Worm (Caenorhabditis elegans) whole organism, mixed stage, embryonic: ENCODE results near the gene ptd-2.

Experiments
- M03D4.4 ChIP-seq: sonication (generic microtip); optimal IDR thresholded peaks from 2 replicates; lab custom pipeline; 2017; ENCODE audit warnings: mild to moderate bottlenecking, missing genetic modification characterization, missing compliant biosample characterization
- bed-3 ChIP-seq: fragments of 200-800 bp; sonication (Bioruptor generic); optimal IDR thresholded peaks from 3 replicates; lab custom pipeline; 2018; ENCODE audit warnings: mild to moderate bottlenecking, missing genetic modification characterization, moderate library complexity, missing compliant biosample characterization
- blmp-1 ChIP-seq: fragments of 150-350 bp; optimal IDR thresholded peaks from 2 replicates; lab custom pipeline; 2014; ENCODE audit warnings: missing biosample characterization, missing genetic modification characterization
- ceh-39 ChIP-seq: fragments of 150-350 bp; optimal IDR thresholded peaks from 2 replicates; lab custom pipeline; 2014; ENCODE audit warnings: missing biosample characterization, missing genetic modification characterization
- ceh-43 ChIP-seq: fragments of 200-800 bp; sonication (Bioruptor generic); optimal IDR thresholded peaks from 2 replicates; lab custom pipeline; 2018; ENCODE audit warnings: mild to moderate bottlenecking, missing genetic modification characterization, moderate library complexity, missing compliant biosample characterization
- ceh-83 ChIP-seq: fragments of 200-800 bp; sonication (Bioruptor generic); optimal IDR thresholded peaks from 2 replicates; lab custom pipeline; 2018; ENCODE audit warnings: mild to moderate bottlenecking, missing genetic modification characterization, missing compliant biosample characterization
- ces-1 ChIP-seq: fragments of 150-350 bp; optimal IDR thresholded peaks from 2 replicates; lab custom pipeline; 2014; ENCODE audit warnings: missing biosample characterization, missing genetic modification reagents, missing genetic modification characterization
- cnd-1 ChIP-seq: fragments of 200-800 bp; sonication (Bioruptor generic); optimal IDR thresholded peaks from 2 replicates; lab custom pipeline; 2018; ENCODE audit warnings: mild to moderate bottlenecking, missing genetic modification characterization, missing compliant biosample characterization
- drap-1 ChIP-seq: fragments of 200-800 bp; sonication (Bioruptor generic); optimal IDR thresholded peaks from 3 replicates; lab custom pipeline; 2018; ENCODE audit warnings: mild to moderate bottlenecking, missing genetic modification characterization, missing compliant biosample characterization
- elt-1 ChIP-seq: sonication (generic microtip); optimal IDR thresholded peaks from 2 replicates; lab custom pipeline; 2017; ENCODE audit warnings: missing genetic modification characterization, mild to moderate bottlenecking, missing compliant biosample characterization, antibody characterized with exemption, moderate library complexity, borderline replicate concordance; ENCODE audit not compliant: insufficient read depth
- elt-3 ChIP-seq: fragments of 150-350 bp; optimal IDR thresholded peaks from 2 replicates; lab custom pipeline; 2014; ENCODE audit warnings: missing biosample characterization, missing genetic modification characterization
- flh-1 ChIP-seq: fragments of 200-800 bp; sonication (Bioruptor generic); optimal IDR thresholded peaks from 2 replicates; lab custom pipeline; 2018; ENCODE audit warnings: mild to moderate bottlenecking, missing genetic modification characterization, moderate library complexity, missing compliant biosample characterization
- ham-2 ChIP-seq: fragments of 200-800 bp; sonication (Bioruptor generic); optimal IDR thresholded peaks from 2 replicates; lab custom pipeline; 2018; ENCODE audit warnings: mild to moderate bottlenecking, missing genetic modification characterization, missing compliant biosample characterization
- hlh-1 ChIP-seq: fragments of 150-350 bp; optimal IDR thresholded peaks from 2 replicates; lab custom pipeline; 2014; ENCODE audit warnings: missing biosample characterization, missing genetic modification reagents, missing genetic modification characterization
- lin-13 ChIP-seq: fragments of 150-350 bp; optimal IDR thresholded peaks from 2 replicates; lab custom pipeline; 2014; ENCODE audit warnings: missing biosample characterization, missing genetic modification characterization
- lin-32 ChIP-seq: fragments of 200-800 bp; sonication (Bioruptor generic); optimal IDR thresholded peaks from 2 replicates; lab custom pipeline; 2018; ENCODE audit warnings: mild to moderate bottlenecking, missing genetic modification characterization, missing compliant biosample characterization
- lsy-2 ChIP-seq: fragments of 150-350 bp; optimal IDR thresholded peaks from 2 replicates; lab custom pipeline; 2014; ENCODE audit warnings: missing biosample characterization, missing genetic modification characterization
- mab-5 ChIP-seq: fragments of 150-350 bp; optimal IDR thresholded peaks from 2 replicates; lab custom pipeline; 2014; ENCODE audit warnings: missing biosample characterization, missing genetic modification characterization
- mep-1 ChIP-seq: fragments of 150-350 bp; optimal IDR thresholded peaks from 2 replicates; lab custom pipeline; 2017; ENCODE audit warnings: missing biosample characterization, missing genetic modification reagents, missing genetic modification characterization, inconsistent platforms
- mls-2 ChIP-seq: sonication (generic microtip); optimal IDR thresholded peaks from 2 replicates; lab custom pipeline; 2016; ENCODE audit warnings: mild to moderate bottlenecking, missing genetic modification characterization, moderate library complexity, missing compliant biosample characterization
- nhr-12 ChIP-seq: fragments of 150-350 bp; optimal IDR thresholded peaks from 2 replicates; lab custom pipeline; 2014; ENCODE audit warnings: missing biosample characterization, missing genetic modification characterization
- nhr-2 ChIP-seq: fragments of 150-350 bp; optimal IDR thresholded peaks from 2 replicates; lab custom pipeline; 2014; ENCODE audit warnings: missing biosample characterization, missing genetic modification characterization
- nhr-237 ChIP-seq: fragments of 150-350 bp; optimal IDR thresholded peaks from 2 replicates; lab custom pipeline; 2014; ENCODE audit warnings: missing biosample characterization, missing genetic modification characterization
- nhr-28 ChIP-seq: fragments of 150-350 bp; optimal IDR thresholded peaks from 2 replicates; lab custom pipeline; 2014; ENCODE audit warnings: missing biosample characterization, missing genetic modification characterization
- nhr-76 ChIP-seq: sonication (generic microtip); optimal IDR thresholded peaks from 2 replicates; lab custom pipeline; 2017; ENCODE audit warnings: missing biosample characterization, missing genetic modification characterization
- pha-4 ChIP-seq: fragments of 150-350 bp; optimal IDR thresholded peaks from 2 replicates; lab custom pipeline; 2018; ENCODE audit warnings: missing biosample characterization, missing genetic modification reagents, missing genetic modification characterization
- sem-2 ChIP-seq: fragments of 200-800 bp; sonication (Bioruptor generic); optimal IDR thresholded peaks from 2 replicates; lab custom pipeline; 2018; ENCODE audit warnings: mild to moderate bottlenecking, missing genetic modification characterization, missing compliant biosample characterization
- snpc-4 ChIP-seq: fragments of 150-350 bp; optimal IDR thresholded peaks from 2 replicates; lab custom pipeline; 2014; ENCODE audit warnings: missing biosample characterization, missing genetic modification characterization
- tbx-8 ChIP-seq: fragments of 200-800 bp; sonication (Bioruptor generic); optimal IDR thresholded peaks from 2 replicates; lab custom pipeline; 2018; ENCODE audit warnings: mild to moderate bottlenecking, missing genetic modification characterization, moderate library complexity, missing compliant biosample characterization
- unc-120 ChIP-seq: sonication (generic microtip); optimal IDR thresholded peaks from 2 replicates; lab custom pipeline; 2017; ENCODE audit warnings: missing genetic modification characterization, missing compliant biosample characterization; ENCODE audit not compliant: poor library complexity, severe bottlenecking
- unc-39 ChIP-seq: fragments of 150-350 bp; optimal IDR thresholded peaks from 2 replicates; lab custom pipeline; 2014; ENCODE audit warnings: missing biosample characterization, missing genetic modification characterization
- unc-62 ChIP-seq: fragments of 150-350 bp; optimal IDR thresholded peaks from 2 replicates; lab custom pipeline; 2014; ENCODE audit warnings: missing biosample characterization, missing genetic modification reagents, missing genetic modification characterization
- zip-8 ChIP-seq: fragments of 150-350 bp; optimal IDR thresholded peaks from 2 replicates; lab custom pipeline; 2014; ENCODE audit warnings: missing biosample characterization, missing genetic modification characterization
- ztf-11 ChIP-seq: fragments of 150-350 bp; optimal IDR thresholded peaks from 2 replicates; lab custom pipeline; 2014; ENCODE audit warnings: missing biosample characterization, missing genetic modification characterization

The ptd-2 gene

DNA sequence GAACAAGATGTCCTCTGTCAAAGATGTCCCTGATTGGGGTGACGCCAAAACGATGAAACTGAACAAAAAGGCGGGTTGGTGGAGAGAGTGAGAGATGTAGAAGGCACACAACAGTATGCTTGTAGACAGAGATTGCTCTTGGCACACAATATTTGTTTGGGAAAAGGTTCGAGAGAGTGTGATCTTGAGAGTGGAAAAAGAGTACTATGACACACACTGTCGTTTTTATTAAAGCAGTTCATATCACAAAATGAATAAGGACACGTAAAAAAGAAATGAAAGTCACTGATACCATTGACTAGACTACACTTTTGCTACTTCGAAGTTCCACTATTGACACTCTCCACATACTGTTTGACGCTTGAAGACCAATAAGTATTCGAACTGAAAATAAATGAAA lies 5.4 kb downstream of the ptd-2 start:
- TF ChIP-seq ztf-11 (tag; lab: Kevin White, UChicago) (no peak), sem-2 (GFP tag; lab: Kevin White, UChicago) (no peak), hlh-1 (tag; lab: Kevin White, UChicago) (no peak), ces-1 (GFP tag; lab: Kevin White, UChicago) (no peak), nhr-237 (tag; lab: Kevin White, UChicago) (no peak), ceh-83 (GFP tag; lab: Kevin White, UChicago) (no peak), blmp-1 (tag; lab: Kevin White, UChicago) (no peak), drap-1 (GFP tag; lab: Kevin White, UChicago) (no peak), cnd-1 (tag; lab: Kevin White, UChicago) (no peak), snpc-4 (tag; lab: Kevin White, UChicago) (no peak), elt-1 (tag; lab: Kevin White, UChicago) (no peak), ham-2 (GFP tag; lab: Kevin White, UChicago) (no peak), flh-1 (GFP tag; lab: Kevin White, UChicago) (no peak), zip-8 (no peak), mls-2 (tag; lab: Kevin White, UChicago) (no peak), ceh-43 (no peak), lsy-2 (no peak), unc-120 (tag; lab: Kevin White, UChicago) (no peak)

DNA sequence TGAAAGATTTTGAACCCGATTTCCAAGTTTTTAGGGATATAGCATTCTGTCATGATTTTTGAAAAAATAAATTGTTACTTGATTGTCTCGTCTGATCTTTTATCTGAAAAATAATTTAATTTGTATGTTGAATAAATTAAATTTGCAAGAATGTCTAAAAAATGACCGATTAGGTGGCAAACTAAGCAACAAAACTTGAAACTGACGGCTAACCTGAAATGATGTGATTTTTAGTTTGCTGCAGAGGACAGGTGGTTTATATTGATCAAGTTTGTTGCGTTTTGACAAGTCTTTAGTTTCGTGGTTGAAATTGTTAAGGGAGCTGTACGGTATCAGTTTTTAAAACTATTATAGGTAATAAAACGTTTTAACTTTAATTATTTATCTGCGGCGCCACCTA lies 7.4 kb downstream of the ptd-2 start, which contains the start of gene F07C3.16:
Gene F07C3.16, minus strand, starts transcription at position 101 of the 400 bp plus-strand sequence.
- no peak for TF ChIP-seq ceh-83 (GFP tag; lab: Kevin White, UChicago)
- TF ChIP-seq tbx-8 (GFP tag; lab: Kevin White, UChicago) = no peak
- no peak for TF ChIP-seq ceh-43
- no peak for TF ChIP-seq pha-4 (tag; lab: Kevin White, UChicago)
- no peak for TF ChIP-seq unc-39 (tag; lab: Kevin White, UChicago)
- no peak for TF ChIP-seq elt-1 (tag; lab: Kevin White, UChicago)
- no peak for TF ChIP-seq mep-1
- no peak for TF ChIP-seq lin-13 (tag; lab: Kevin White, UChicago)
- TF ChIP-seq ceh-39 = no peak
- TF ChIP-seq cnd-1 (tag; lab: Kevin White, UChicago) = no peak
- no peak for TF ChIP-seq lsy-2
- TF ChIP-seq ham-2 (GFP tag; lab: Kevin White, UChicago) = no peak
- TF ChIP-seq mab-5 (tag; lab: Kevin White, UChicago) = no peak
- TF ChIP-seq flh-1 (GFP tag; lab: Kevin White, UChicago) = no peak
- no peak for TF ChIP-seq sem-2 (GFP tag; lab: Kevin White, UChicago)

DNA sequence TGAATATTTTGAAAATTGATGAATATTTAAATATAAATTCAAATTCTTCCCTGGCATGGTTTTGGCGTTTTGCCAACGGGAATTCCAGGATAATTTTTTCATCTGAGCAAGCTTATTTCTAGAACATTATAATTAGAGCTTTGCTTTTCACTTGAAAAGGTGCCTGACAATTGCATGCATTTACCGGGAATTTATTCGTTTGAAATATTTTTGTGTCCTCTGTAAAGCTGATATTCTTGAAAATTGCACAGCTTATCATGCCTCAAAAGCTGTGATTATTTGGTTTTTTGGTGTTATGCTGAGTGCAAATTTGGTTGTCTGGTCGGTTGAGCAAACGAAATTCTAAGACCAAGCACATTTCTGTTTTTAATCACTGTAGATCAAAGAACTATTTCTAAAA lies 10.4 kb downstream of the ptd-2 start:
- TF ChIP-seq ztf-11 (tag; lab: Kevin White, UChicago) (no peak), nhr-237 (tag; lab: Kevin White, UChicago) (no peak), ces-1 (GFP tag; lab: Kevin White, UChicago) (no peak), ceh-39 (no peak), flh-1 (GFP tag; lab: Kevin White, UChicago) (no peak), lin-32 (no peak), nhr-28 (tag; lab: Kevin White, UChicago) (no peak), ceh-43 (no peak), ceh-83 (GFP tag; lab: Kevin White, UChicago) (no peak), blmp-1 (tag; lab: Kevin White, UChicago) (no peak), M03D4.4 (tag; lab: Kevin White, UChicago) (no peak), nhr-12 (tag; lab: Kevin White, UChicago) (no peak), nhr-2 (tag; lab: Kevin White, UChicago) (no peak), ham-2 (GFP tag; lab: Kevin White, UChicago) (no peak)

DNA sequence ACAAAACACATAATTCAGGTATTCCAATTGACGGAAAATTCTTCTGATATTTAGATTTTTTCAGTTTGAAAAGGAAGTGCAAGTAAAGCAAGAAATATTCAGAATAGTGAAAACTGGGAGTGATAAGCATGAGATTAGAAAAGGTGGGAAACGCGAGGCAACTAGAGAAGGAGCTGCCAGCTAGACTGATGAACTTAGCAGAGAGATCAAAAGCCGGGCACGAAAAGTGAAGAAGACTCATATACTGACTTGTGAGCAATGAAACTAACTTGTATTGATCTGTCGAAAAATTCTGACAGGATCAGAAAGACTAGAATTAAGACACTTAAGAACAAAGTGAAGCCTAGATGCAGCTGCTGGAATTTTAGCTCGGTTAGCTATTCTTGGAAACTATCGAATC lies 11.5 kb downstream of the ptd-2 start, which contains the start of gene nhr-36:
Gene nhr-36, minus strand, starts transcription at position 101 of the 400 bp plus-strand sequence.
- TF ChIP-seq nhr-76 (tag; lab: Kevin White, UChicago) (no peak), ztf-11 (tag; lab: Kevin White, UChicago) (no peak), unc-62 (no peak), elt-3 (tag; lab: Kevin White, UChicago) (no peak), ceh-39 (no peak), sem-2 (GFP tag; lab: Kevin White, UChicago) (no peak), bed-3 (GFP tag; lab: Kevin White, UChicago) (no peak)
